Worm (Caenorhabditis elegans): ENCODE measurements around the gene ZK721.4.
A peak's percentile ranks its signal among the peaks of the same experiment; 100 is the strongest.

The ZK721.4 gene

ce11 chrX:8806070-8806799, 27.6 kb downstream of the ZK721.4 start, which contains the start of gene R04E5.8 (continued):
- TF ChIP-seq F37B4.10 (GFP tag; IDR thresholded peaks at IDR 0.05) (no peak), attf-5 (GFP tag; optimal IDR thresholded peaks at IDR 0.05) (peak; percentile 68), nhr-80 (tag; optimal IDR thresholded peaks at IDR 0.05) (peak; percentile 30), ztf-3 (GFP tag; optimal IDR thresholded peaks at IDR 0.05) (no peak), unc-130 (GFP tag; optimal IDR thresholded peaks at IDR 0.05) (no peak), egl-44 (GFP tag; IDR thresholded peaks at IDR 0.05) (no peak), rec-8 (tag; optimal IDR thresholded peaks at IDR 0.05) (no peak), efl-1 (GFP tag; optimal IDR thresholded peaks at IDR 0.05) (no peak), snpc-4 (GFP tag; optimal IDR thresholded peaks at IDR 0.05) (no peak), snpc-4 (tag; optimal IDR thresholded peaks at IDR 0.05) (peak in 1 of 4 experiments; percentile 32)

ce11 chrX:8808740-8809139, 30.1 kb downstream of the ZK721.4 start:
- TF ChIP-seq xnd-1 (tag; optimal IDR thresholded peaks at IDR 0.05) (no peak), somi-1 (GFP tag; optimal IDR thresholded peaks at IDR 0.05) (no peak), egrh-3 (GFP tag; IDR thresholded peaks at IDR 0.05) (no peak), Y53F4B.3 (GFP tag; IDR thresholded peaks at IDR 0.05) (no peak), lsy-27 (tag; optimal IDR thresholded peaks at IDR 0.05; ENCODE audit: borderline replicate concordance, insufficient read depth) (no peak), F23B12.7 (tag; optimal IDR thresholded peaks at IDR 0.05; ENCODE audit: insufficient read depth) (no peak), nfyb-1 (GFP tag; IDR thresholded peaks at IDR 0.05) (no peak), D2030.7 (GFP tag; IDR thresholded peaks at IDR 0.05) (no peak), B0019.2 (GFP tag; conservative IDR thresholded peaks at IDR 0.05) (no peak), aptf-3 (GFP tag; IDR thresholded peaks at IDR 0.05) (no peak), snpc-4 (GFP tag; optimal IDR thresholded peaks at IDR 0.05) (no peak), snpc-4 (tag; optimal IDR thresholded peaks at IDR 0.05) (no peak), F10E7.11 (tag; optimal IDR thresholded peaks at IDR 0.05) (no peak)

ce11 chrX:8810908-8811307, 32.2 kb downstream of the ZK721.4 start, which contains the start of gene R04E5.9:
Gene R04E5.9 (minus strand): TSS chrX:8811142.
- TF ChIP-seq C17E4.6 (GFP tag; IDR thresholded peaks at IDR 0.05) (no peak), atf-7 (tag; optimal IDR thresholded peaks at IDR 0.05) (peak; percentile 64), ztf-18 (tag; optimal IDR thresholded peaks at IDR 0.05) (peak; percentile 62), C06A6.2 (GFP tag; conservative IDR thresholded peaks at IDR 0.05) (0 out of 2 replicates have a peak, but pooled peaks have one; percentile 42), nhr-179 (tag; optimal IDR thresholded peaks at IDR 0.05) (peak; percentile 17), Y53G8AR.9 (GFP tag; conservative IDR thresholded peaks at IDR 0.05) (no peak), chd-7 (tag; optimal IDR thresholded peaks at IDR 0.05) (peak; percentile 80), nhr-80 (tag; optimal IDR thresholded peaks at IDR 0.05) (peak; percentile 99), T26A5.8 (tag; optimal IDR thresholded peaks at IDR 0.05) (no peak), hlh-12 (tag; optimal IDR thresholded peaks at IDR 0.05) (no peak), akir-1 (GFP tag; optimal IDR thresholded peaks at IDR 0.05) (no peak), F57C9.4 (tag; optimal IDR thresholded peaks at IDR 0.05) (no peak), B0336.3 (GFP tag; IDR thresholded peaks at IDR 0.05) (peak; percentile 85), hmg-1.2 (GFP tag; IDR thresholded peaks at IDR 0.05) (peak; percentile 84), hrde-1 (tag; optimal IDR thresholded peaks at IDR 0.05; ENCODE audit: borderline replicate concordance) (no peak), ztf-28 (GFP tag; IDR thresholded peaks at IDR 0.05) (no peak), F33H1.4 (GFP tag; IDR thresholded peaks at IDR 0.05) (no peak), zfh-2 (GFP tag; conservative IDR thresholded peaks at IDR 0.05) (peak; percentile 97), snpc-1.3 (tag; optimal IDR thresholded peaks at IDR 0.05; ENCODE audit: insufficient read depth) (no peak), F49E8.2 (tag; optimal IDR thresholded peaks at IDR 0.05; ENCODE audit: insufficient read depth) (no peak), T07F8.4 (tag; optimal IDR thresholded peaks at IDR 0.05) (no peak), tbx-9 (tag; optimal IDR thresholded peaks at IDR 0.05; ENCODE audit: borderline replicate concordance) (no peak), xnd-1 (tag; optimal IDR thresholded peaks at IDR 0.05) (no peak), Y95B8A.8 (GFP tag; IDR thresholded peaks at IDR 0.05) (no peak), lag-1 (GFP tag; IDR thresholded peaks at IDR 0.05) (no peak), aptf-2 (GFP tag; conservative IDR thresholded peaks at IDR 0.05) (no peak)

Measured in whole organism, young adult.